Worm (Caenorhabditis elegans) whole organism, L3 larva: ENCODE measurements around the gene mrpl-2.

Experiments used
- fkh-10 ChIP-seq: sonication (generic microtip); optimal IDR thresholded peaks from 2 replicates; lab custom pipeline; 2017; ENCODE audit warnings: missing biosample characterization, missing genetic modification reagents, missing genetic modification characterization
- nhr-11 ChIP-seq: fragments of 150-350 bp; optimal IDR thresholded peaks from 2 replicates; lab custom pipeline; 2014; ENCODE audit warnings: missing biosample characterization, missing genetic modification characterization
- nhr-12 ChIP-seq: fragments of 150-350 bp; optimal IDR thresholded peaks from 2 replicates; lab custom pipeline; 2014; ENCODE audit warnings: missing biosample characterization, missing genetic modification characterization

- TF ChIP-seq nhr-12 (tag; lab: Kevin White, UChicago) = no peak
- TF ChIP-seq fkh-10 (GFP tag; lab: Kevin White, UChicago) = no peak
- no peak for TF ChIP-seq nhr-11 (tag; lab: Kevin White, UChicago)
These were observed at the start of gene mrpl-2 for ce11 chrIV:772931-773330.
